Worm (Caenorhabditis elegans): Measurements from ENCODE around the gene Y6E2A.1.

DNA sequence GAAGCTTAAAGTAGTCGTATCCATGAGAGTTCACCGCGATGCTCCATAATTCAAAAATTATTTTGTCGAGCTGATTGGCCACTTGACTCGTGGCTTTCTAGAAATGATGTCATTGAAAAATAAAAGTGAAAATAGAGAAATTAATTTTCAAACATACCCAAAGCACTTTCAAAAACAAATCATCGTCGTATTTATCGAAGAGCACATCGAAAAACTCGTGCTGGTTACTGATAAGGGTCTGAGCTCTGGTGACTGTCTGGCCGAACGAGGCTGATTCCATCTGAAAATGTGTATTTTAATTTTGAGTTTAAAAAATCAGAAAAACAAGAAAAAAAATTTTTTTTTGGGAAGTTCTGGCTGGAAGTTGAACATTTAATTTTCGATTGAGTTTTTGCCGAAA, 2.1 kb upstream of the Y6E2A.1 start:
- TF ChIP-seq tab-1 (GFP tag; IDR thresholded peaks at IDR 0.05), result no peak
- TF ChIP-seq klf-2 (GFP tag; conservative IDR thresholded peaks at IDR 0.05), result no peak
